In genomic region chr3R:16221359-16222299, dm6 we compare ENCODE assay signal across 2 fruit fly cellular contexts.
TF ChIP-seq lines count a peak whose summit lies in the region.

No protein-coding gene starts in this region.

TF ChIP-seq in whole organism, embryonic, 481 proteins besides CTCF, POLR2A, EP300 and RAD21 (continued from another document and continues in another):
- TF ChIP-seq dm (GFP tag; optimal IDR thresholded peaks at IDR 0.05; lab: Kevin White, UChicago) (no peak), CG8944 (GFP tag; optimal IDR thresholded peaks at IDR 0.05; lab: Kevin White, UChicago) (no peak), Myb (GFP tag; optimal IDR thresholded peaks at IDR 0.05; lab: Kevin White, UChicago) (no peak), ind (GFP tag; optimal IDR thresholded peaks at IDR 0.05; lab: Kevin White, UChicago) (peak; percentile 78), chif (GFP tag; optimal IDR thresholded peaks at IDR 0.05; lab: Kevin White, UChicago) (peak; percentile 29 to 38), inv (GFP tag; IDR thresholded peaks at IDR 0.05; lab: Robert Waterston, UW; ENCODE audit: partially characterized antibody) (no peak), Mad (GFP tag; optimal IDR thresholded peaks at IDR 0.05; lab: Kevin White, UChicago) (peak; percentile 32), Xrp1 (GFP tag; IDR thresholded peaks at IDR 0.05; lab: Robert Waterston, UW) (peak; percentile 71), Antp (GFP tag; optimal IDR thresholded peaks at IDR 0.05; lab: Kevin White, UChicago) (no peak), CG5180 (GFP tag; optimal IDR thresholded peaks at IDR 0.05; lab: Kevin White, UChicago) (peak; percentile 68), Hr39 (optimal IDR thresholded peaks at IDR 0.05; lab: Kevin White, UChicago) (no peak), CG16863 (GFP tag; optimal IDR thresholded peaks at IDR 0.05; lab: Kevin White, UChicago) (no peak), CG6854 (GFP tag; optimal IDR thresholded peaks at IDR 0.05; lab: Kevin White, UChicago) (peak; percentile 91), CG15269 (tag; optimal IDR thresholded peaks at IDR 0.05; lab: Kevin White, UChicago) (peak; percentile 93), Abd-B (GFP tag; optimal IDR thresholded peaks at IDR 0.05; lab: Kevin White, UChicago) (peak; percentile 92), CG10654 (GFP tag; optimal IDR thresholded peaks at IDR 0.05; lab: Kevin White, UChicago) (peak; percentile 74), CG10366 (GFP tag; IDR thresholded peaks at IDR 0.05; lab: Robert Waterston, UW) (peak; percentile 71), CG1603 (tag; optimal IDR thresholded peaks at IDR 0.05; lab: Kevin White, UChicago) (peak; percentile 19), CG3847 (GFP tag; IDR thresholded peaks at IDR 0.05; lab: Robert Waterston, UW) (peak; percentile 83), Hr78 (GFP tag; optimal IDR thresholded peaks at IDR 0.05; lab: Kevin White, UChicago) (peak in 1 of 2 experiments; percentile 91), CG11456 (GFP tag; IDR thresholded peaks at IDR 0.05; lab: Robert Waterston, UW) (peak; percentile 80), stwl (tag; optimal IDR thresholded peaks at IDR 0.05; lab: Kevin White, UChicago) (no peak), CG3407 (GFP tag; optimal IDR thresholded peaks at IDR 0.05; lab: Kevin White, UChicago) (peak; percentile 85), CG14014 (GFP tag; IDR thresholded peaks at IDR 0.05; lab: Robert Waterston, UW) (peak; percentile 38; the same call in 1 of the 2 replicates), trem (tag; optimal IDR thresholded peaks at IDR 0.05; lab: Kevin White, UChicago) (peak; percentile 70), ssp (GFP tag; IDR thresholded peaks at IDR 0.05; lab: Robert Waterston, UW) (peak; percentile 37; the same call in 1 of the 2 replicates), E2f1 (GFP tag; IDR thresholded peaks at IDR 0.05; lab: Robert Waterston, UW) (peak; percentile 67; the same call in 1 of the 2 replicates), kah (GFP tag; optimal IDR thresholded peaks at IDR 0.05; lab: Kevin White, UChicago) (peak; percentile 69), E2f2 (GFP tag; IDR thresholded peaks at IDR 0.05; lab: Robert Waterston, UW) (peak; percentile 17; the same call in 1 of the 2 replicates), chn (GFP tag; optimal IDR thresholded peaks at IDR 0.05; lab: Kevin White, UChicago) (no peak), croc (GFP tag; conservative IDR thresholded peaks at IDR 0.05; lab: Robert Waterston, UW) (peak; percentile 74), Oaz (GFP tag; IDR thresholded peaks at IDR 0.05; lab: Robert Waterston, UW) (peak; percentile 31), B-H2 (GFP tag; optimal IDR thresholded peaks at IDR 0.05; lab: Kevin White, UChicago) (peak; percentile 53), cato (GFP tag; optimal IDR thresholded peaks at IDR 0.05; lab: Kevin White, UChicago; ENCODE audit: borderline replicate concordance) (peak; percentile 92), Hsf (GFP tag; optimal IDR thresholded peaks at IDR 0.05; lab: Kevin White, UChicago) (peak; percentile 46), CG11247 (GFP tag; IDR thresholded peaks at IDR 0.05; lab: Robert Waterston, UW) (peak; percentile 53; the same call in 1 of the 2 replicates), odd (GFP tag; optimal IDR thresholded peaks at IDR 0.05; lab: Kevin White, UChicago) (peak; percentile 97), CG14667 (GFP tag; IDR thresholded peaks at IDR 0.05; lab: Robert Waterston, UW) (peak; percentile 79), CG15479 (GFP tag; optimal IDR thresholded peaks at IDR 0.05; lab: Kevin White, UChicago) (peak; percentile 41), CG11723 (GFP tag; optimal IDR thresholded peaks at IDR 0.05; lab: Kevin White, UChicago) (peak; percentile 93), Hey (tag; optimal IDR thresholded peaks at IDR 0.05; lab: Kevin White, UChicago) (no peak), pnt (GFP tag; optimal IDR thresholded peaks at IDR 0.05; lab: Kevin White, UChicago) (no peak), knrl (GFP tag; IDR thresholded peaks at IDR 0.05; lab: Robert Waterston, UW; ENCODE audit: partially characterized antibody) (no peak), emc (GFP tag; optimal IDR thresholded peaks at IDR 0.05; lab: Kevin White, UChicago) (no peak), CG10431 (GFP tag; optimal IDR thresholded peaks at IDR 0.05; lab: Kevin White, UChicago) (peak; percentile 89), hkb (optimal IDR thresholded peaks at IDR 0.05; lab: Kevin White, UChicago) (no peak), hkb (GFP tag; IDR thresholded peaks at IDR 0.05; lab: Robert Waterston, UW) (no peak), CG1024 (GFP tag; IDR thresholded peaks at IDR 0.05; lab: Robert Waterston, UW) (peak; percentile 39; the same call in 1 of the 2 replicates), pan (optimal IDR thresholded peaks at IDR 0.05; lab: Kevin White, UChicago) (no peak), pan (GFP tag; optimal IDR thresholded peaks at IDR 0.05 in 1 of 2, IDR thresholded peaks at IDR 0.05 in 1 of 2) (peak in 1 of 2 experiments; percentile 72), CG18262 (tag; optimal IDR thresholded peaks at IDR 0.05; lab: Kevin White, UChicago) (peak; percentile 99), Scr (GFP tag; IDR thresholded peaks at IDR 0.05; lab: Robert Waterston, UW; ENCODE audit: partially characterized antibody) (no peak), ATbp (GFP tag; optimal IDR thresholded peaks at IDR 0.05; lab: Kevin White, UChicago) (peak; percentile 82), CG12769 (tag; optimal IDR thresholded peaks at IDR 0.05; lab: Kevin White, UChicago) (peak; percentile 83), ci (GFP tag; IDR thresholded peaks at IDR 0.05; lab: Robert Waterston, UW) (peak; percentile 61; the same call in 2 of the 3 replicates), CG12071 (GFP tag; optimal IDR thresholded peaks at IDR 0.05; lab: Kevin White, UChicago) (peak; percentile 0), hbn (GFP tag; IDR thresholded peaks at IDR 0.05; lab: Robert Waterston, UW; ENCODE audit: partially characterized antibody) (no peak), CG18619 (GFP tag; optimal IDR thresholded peaks at IDR 0.05; lab: Kevin White, UChicago) (peak; percentile 98), gsb (GFP tag; IDR thresholded peaks at IDR 0.05; lab: Robert Waterston, UW) (peak; percentile 55), CG10979 (tag; optimal IDR thresholded peaks at IDR 0.05; lab: Kevin White, UChicago) (peak; percentile 96), CG13296 (GFP tag; optimal IDR thresholded peaks at IDR 0.05; lab: Kevin White, UChicago) (peak; percentile 92), CG5953 (GFP tag; IDR thresholded peaks at IDR 0.05; lab: Robert Waterston, UW) (no peak), cad (GFP tag; optimal IDR thresholded peaks at IDR 0.05; lab: Kevin White, UChicago) (no peak), crol (GFP tag; IDR thresholded peaks at IDR 0.05; lab: Robert Waterston, UW) (peak; percentile 79; the same call in 1 of the 2 replicates)

TF ChIP-seq in whole organism, prepupa, 60 proteins besides CTCF, POLR2A, EP300 and RAD21 (continued from another document):
- TF ChIP-seq CG3919 (GFP tag; optimal IDR thresholded peaks at IDR 0.05; lab: Kevin White, UChicago), result peak; percentile 87
- TF ChIP-seq Sox102F (GFP tag; optimal IDR thresholded peaks at IDR 0.05; lab: Kevin White, UChicago), result peak; percentile 40
- TF ChIP-seq vri (GFP tag; optimal IDR thresholded peaks at IDR 0.05; lab: Kevin White, UChicago), result no peak
- peak; percentile 66 for TF ChIP-seq CG11762 (GFP tag; optimal IDR thresholded peaks at IDR 0.05; lab: Kevin White, UChicago; ENCODE audit: insufficient read depth)
- TF ChIP-seq Eip93F (GFP tag; optimal IDR thresholded peaks at IDR 0.05; lab: Kevin White, UChicago), result peak; percentile 51
- TF ChIP-seq CG9139 (GFP tag; optimal IDR thresholded peaks at IDR 0.05; lab: Kevin White, UChicago), result peak; percentile 54
- peak; percentile 39 for TF ChIP-seq pdm3 (GFP tag; optimal IDR thresholded peaks at IDR 0.05; lab: Kevin White, UChicago)
- peak; percentile 42; the same call in 1 of the 2 replicates for TF ChIP-seq Gug (GFP tag; IDR thresholded peaks at IDR 0.05; lab: Robert Waterston, UW)
